In genomic region chrV:13608486-13608885, ce11 we compare ENCODE assay signal across 5 worm cellular contexts.
A peak's percentile ranks its signal among the peaks of the same experiment; 100 is the strongest.
TF ChIP-seq lines count a peak whose summit lies in the region.

No protein-coding gene starts in this region.

TF ChIP-seq in whole organism, L1 larva, 84 proteins besides CTCF, POLR2A, EP300 and RAD21 (continues in another document):
- TF ChIP-seq snu-23 (GFP tag; optimal IDR thresholded peaks at IDR 0.05; lab: Kevin White, UChicago) (peak; percentile 46), nhr-90 (tag; optimal IDR thresholded peaks at IDR 0.05; lab: Kevin White, UChicago; ENCODE audit: poor library complexity) (peak; percentile 15), ceh-88 (GFP tag; IDR thresholded peaks at IDR 0.05; lab: Robert Waterston, UW) (no peak), Y116A8C.19 (tag; optimal IDR thresholded peaks at IDR 0.05; lab: Kevin White, UChicago; ENCODE audit: borderline replicate concordance) (no peak), nhr-19 (GFP tag; conservative IDR thresholded peaks at IDR 0.05; lab: Robert Waterston, UW) (peak; percentile 20; the same call in 1 of the 2 replicates), vab-15 (tag; optimal IDR thresholded peaks at IDR 0.05; lab: Kevin White, UChicago) (peak; percentile 45), nhr-85 (tag; lab: Kevin White, UChicago) (peak; percentile 92), nhr-20 (tag; optimal IDR thresholded peaks at IDR 0.05; lab: Kevin White, UChicago) (peak; percentile 62), nhr-71 (tag; optimal IDR thresholded peaks at IDR 0.05; lab: Kevin White, UChicago) (peak; percentile 44), tbx-2 (tag; optimal IDR thresholded peaks at IDR 0.05; lab: Kevin White, UChicago) (peak; percentile 33), zip-4 (GFP tag; optimal IDR thresholded peaks at IDR 0.05; lab: Kevin White, UChicago) (no peak), dsc-1 (tag; optimal IDR thresholded peaks at IDR 0.05; lab: Kevin White, UChicago) (no peak), ets-5 (GFP tag; IDR thresholded peaks at IDR 0.05; lab: Robert Waterston, UW) (no peak), nhr-76 (tag; optimal IDR thresholded peaks at IDR 0.05; lab: Kevin White, UChicago) (no peak), nhr-237 (tag; optimal IDR thresholded peaks at IDR 0.05; lab: Kevin White, UChicago) (no peak), pqm-1 (tag; optimal IDR thresholded peaks at IDR 0.05; lab: Kevin White, UChicago) (no peak), blmp-1 (tag; optimal IDR thresholded peaks at IDR 0.05; lab: Kevin White, UChicago) (peak; percentile 81), skn-1 (tag; optimal IDR thresholded peaks at IDR 0.05; lab: Kevin White, UChicago) (no peak)

TF ChIP-seq in whole organism, L2 larva, 48 proteins besides CTCF, POLR2A, EP300 and RAD21 (continues in another document):
- TF ChIP-seq nhr-12 (tag; optimal IDR thresholded peaks at IDR 0.05; lab: Kevin White, UChicago) (no peak), aly-2 (tag; optimal IDR thresholded peaks at IDR 0.05; lab: Kevin White, UChicago) (no peak), ZK546.5 (tag; optimal IDR thresholded peaks at IDR 0.05; lab: Kevin White, UChicago) (no peak), unc-39 (tag; optimal IDR thresholded peaks at IDR 0.05; lab: Kevin White, UChicago) (no peak), blmp-1 (tag; optimal IDR thresholded peaks at IDR 0.05; lab: Kevin White, UChicago; ENCODE audit: insufficient read depth) (peak; percentile 90), skn-1 (tag; optimal IDR thresholded peaks at IDR 0.05; lab: Kevin White, UChicago) (no peak), crh-2 (tag; optimal IDR thresholded peaks at IDR 0.05; lab: Kevin White, UChicago) (peak; percentile 15), snpc-4 (tag; optimal IDR thresholded peaks at IDR 0.05; lab: Kevin White, UChicago) (no peak), mab-5 (tag; optimal IDR thresholded peaks at IDR 0.05; lab: Kevin White, UChicago) (no peak), ama-1 (optimal IDR thresholded peaks at IDR 0.05; lab: Kevin White, UChicago) (no peak), lin-39 (tag; optimal IDR thresholded peaks at IDR 0.05; lab: Kevin White, UChicago) (no peak), sma-9 (GFP tag; optimal IDR thresholded peaks at IDR 0.05; lab: Kevin White, UChicago) (peak; percentile 44), sma-9 (tag; optimal IDR thresholded peaks at IDR 0.05; lab: Kevin White, UChicago) (no peak), F13H6.1 (tag; optimal IDR thresholded peaks at IDR 0.05; lab: Kevin White, UChicago) (no peak), peb-1 (tag; optimal IDR thresholded peaks at IDR 0.05; lab: Kevin White, UChicago) (no peak), dmd-4 (tag; optimal IDR thresholded peaks at IDR 0.05; lab: Kevin White, UChicago) (no peak), alr-1 (tag; optimal IDR thresholded peaks at IDR 0.05; lab: Kevin White, UChicago) (no peak), fos-1 (tag; optimal IDR thresholded peaks at IDR 0.05; lab: Kevin White, UChicago) (no peak), zag-1 (tag; optimal IDR thresholded peaks at IDR 0.05; lab: Kevin White, UChicago) (no peak), mdl-1 (tag; optimal IDR thresholded peaks at IDR 0.05; lab: Kevin White, UChicago) (no peak)

TF ChIP-seq in whole organism, L3 larva, 47 proteins besides CTCF, POLR2A, EP300 and RAD21:
- no peak for TF ChIP-seq tbx-2 (tag; optimal IDR thresholded peaks at IDR 0.05; lab: Kevin White, UChicago)
- peak; percentile 44 for TF ChIP-seq nhr-23 (tag; optimal IDR thresholded peaks at IDR 0.05; lab: Kevin White, UChicago)
- peak; percentile 12 for TF ChIP-seq nhr-43 (tag; optimal IDR thresholded peaks at IDR 0.05; lab: Kevin White, UChicago; ENCODE audit: poor library complexity, severe bottlenecking)

TF ChIP-seq in whole organism, L4 larva, 104 proteins besides CTCF, POLR2A, EP300 and RAD21:
- TF ChIP-seq hlh-11 (tag; optimal IDR thresholded peaks at IDR 0.05; lab: Kevin White, UChicago) (peak; percentile 53), mdl-1 (tag; optimal IDR thresholded peaks at IDR 0.05; lab: Kevin White, UChicago) (peak in 1 of 2 experiments; percentile 35), dve-1 (tag; optimal IDR thresholded peaks at IDR 0.05; lab: Kevin White, UChicago; ENCODE audit: insufficient read depth) (no peak), unc-62 (GFP tag; optimal IDR thresholded peaks at IDR 0.05 in 1 of 2; lab: Kevin White, UChicago) (peak in 1 of 2 experiments; percentile 44), unc-62 (tag; optimal IDR thresholded peaks at IDR 0.05; lab: Kevin White, UChicago) (no peak), madf-9 (GFP tag; conservative IDR thresholded peaks at IDR 0.05; lab: Robert Waterston, UW) (no peak), nhr-48 (tag; optimal IDR thresholded peaks at IDR 0.05; lab: Kevin White, UChicago) (peak; percentile 53), mxl-3 (GFP tag; optimal IDR thresholded peaks at IDR 0.05; lab: Kevin White, UChicago) (peak; percentile 22), dmd-6 (GFP tag; IDR thresholded peaks at IDR 0.05; lab: Robert Waterston, UW) (peak; percentile 41; the same call in 1 of the 2 replicates), hlh-30 (tag; optimal IDR thresholded peaks at IDR 0.05; lab: Kevin White, UChicago; ENCODE audit: insufficient read depth) (peak; percentile 63), nhr-28 (tag; optimal IDR thresholded peaks at IDR 0.05; lab: Kevin White, UChicago) (peak; percentile 75)

TF ChIP-seq in whole organism, young adult, 124 proteins besides CTCF, POLR2A, EP300 and RAD21:
- TF ChIP-seq somi-1 (GFP tag; optimal IDR thresholded peaks at IDR 0.05; lab: Kevin White, UChicago): peak; percentile 30
- TF ChIP-seq cebp-1 (GFP tag; IDR thresholded peaks at IDR 0.05; lab: Robert Waterston, UW): no peak
- no peak for TF ChIP-seq cebp-1 (tag; optimal IDR thresholded peaks at IDR 0.05; lab: Kevin White, UChicago)
